Fruit fly (Drosophila melanogaster) whole organism, wandering third instar larva: ENCODE results near the gene CG4270.

ENCODE experiments used
- Abd-B ChIP-seq: fragments of >200 bp; optimal IDR thresholded peaks from 2 replicates; lab custom pipeline; 2017; ENCODE audit warnings: missing biosample characterization, missing genetic modification characterization
- CG32264 ChIP-seq: fragments of 200-800 bp; sonication (Bioruptor generic); optimal IDR thresholded peaks from 2 replicates; lab custom pipeline; 2016; ENCODE audit warnings: missing biosample characterization, missing genetic modification characterization
- Dif ChIP-seq: fragments of 200-275, 200-300 bp; sonication (Bioruptor generic); optimal IDR thresholded peaks from 2 replicates; lab custom pipeline; 2018; ENCODE audit warnings: missing biosample characterization, missing genetic modification characterization; ENCODE audit not compliant: partially characterized antibody
- GATAd ChIP-seq: sonication (Bioruptor generic); optimal IDR thresholded peaks from 2 replicates; lab custom pipeline; 2016; ENCODE audit warnings: missing biosample characterization, missing genetic modification characterization
- HLH106 ChIP-seq: fragments of 200-800 bp; optimal IDR thresholded peaks from 3 replicates; lab custom pipeline; 2019; ENCODE audit warnings: missing biosample characterization, mild to moderate bottlenecking, missing genetic modification characterization, moderate library complexity
- Hnf4 ChIP-seq: fragments of 200-800 bp; sonication (Bioruptor generic); optimal IDR thresholded peaks from 2 replicates; lab custom pipeline; 2016; ENCODE audit warnings: missing biosample characterization, mild to moderate bottlenecking, missing genetic modification characterization
- Hr78 ChIP-seq: fragments of >200 bp; optimal IDR thresholded peaks from 2 replicates; lab custom pipeline; 2017; ENCODE audit warnings: missing biosample characterization, missing genetic modification characterization
- Hr83 ChIP-seq: fragments of 200-300 bp; sonication (Bioruptor generic); optimal IDR thresholded peaks from 2 replicates; lab custom pipeline; 2016; ENCODE audit warnings: missing biosample characterization, mild to moderate bottlenecking, missing genetic modification characterization, moderate library complexity; ENCODE audit not compliant: poor library complexity, severe bottlenecking
- Jra ChIP-seq: sonication (Bioruptor generic); optimal IDR thresholded peaks from 2 replicates; lab custom pipeline; 2016; ENCODE audit warnings: missing biosample characterization, missing genetic modification characterization
- Mio ChIP-seq: sonication (Bioruptor generic); optimal IDR thresholded peaks from 2 replicates; lab custom pipeline; 2016; ENCODE audit warnings: missing biosample characterization, missing genetic modification characterization
- Myc ChIP-seq: fragments of >200 bp; optimal IDR thresholded peaks from 2 replicates; lab custom pipeline; 2017
- N ChIP-seq: fragments of >200 bp; optimal IDR thresholded peaks from 2 replicates; lab custom pipeline; 2018; ENCODE audit warnings: missing biosample characterization, missing external identifiers, missing genetic modification characterization
- OdsH ChIP-seq: fragments of 200-800 bp; sonication (Bioruptor generic); optimal IDR thresholded peaks from 2 replicates; lab custom pipeline; 2016; ENCODE audit warnings: missing biosample characterization, mild to moderate bottlenecking, missing genetic modification characterization
- Rel ChIP-seq, 2 experiments: fragments of 200-800 bp; sonication (Bioruptor generic) in 1 of 2; optimal IDR thresholded peaks; 2 replicates in 1 of 2; 3 replicates in 1 of 2; lab custom pipeline; 2016 to 2019; ENCODE audit warnings: mild to moderate bottlenecking in 2 of 2, missing biosample characterization in 2 of 2, missing genetic modification characterization in 2 of 2, moderate library complexity in 1 of 2
- Sp1 ChIP-seq: fragments of 200-800 bp; sonication (Bioruptor generic); optimal IDR thresholded peaks from 3 replicates; lab custom pipeline; 2019; ENCODE audit warnings: missing biosample characterization, mild to moderate bottlenecking, missing genetic modification characterization, moderate library complexity
- Vsx2 ChIP-seq: fragments of 200-300, 225-300 bp; sonication (Bioruptor generic); optimal IDR thresholded peaks from 2 replicates; lab custom pipeline; 2018; ENCODE audit warnings: missing biosample characterization, missing genetic modification characterization; ENCODE audit not compliant: partially characterized antibody
- br ChIP-seq: fragments of 200-800 bp; sonication (Bioruptor generic); optimal IDR thresholded peaks from 2 replicates; lab custom pipeline; 2016; ENCODE audit warnings: missing biosample characterization, missing genetic modification characterization
- dl ChIP-seq, 2 experiments: fragments of 175-275, 200-275 bp in 1 of 2; fragments of 200-275 bp in 1 of 2; sonication (Bioruptor generic); optimal IDR thresholded peaks; lab custom pipeline; 2018; ENCODE audit warnings: mild to moderate bottlenecking in 2 of 2, missing biosample characterization in 2 of 2, missing genetic modification characterization in 2 of 2, moderate library complexity in 2 of 2; ENCODE audit not compliant: partially characterized antibody in 2 of 2, insufficient read depth in 1 of 2
- dmrt93B ChIP-seq: fragments of 200-800 bp; sonication (Bioruptor generic); optimal IDR thresholded peaks from 2 replicates; lab custom pipeline; 2018; ENCODE audit warnings: missing biosample characterization, mild to moderate bottlenecking, missing genetic modification characterization
- dsf ChIP-seq: sonication (Bioruptor generic); optimal IDR thresholded peaks from 2 replicates; lab custom pipeline; 2016; ENCODE audit warnings: missing biosample characterization, missing genetic modification characterization, borderline replicate concordance
- ey ChIP-seq: fragments of 200-800 bp; sonication (Bioruptor generic); optimal IDR thresholded peaks from 2 replicates; lab custom pipeline; 2016; ENCODE audit warnings: missing biosample characterization, missing genetic modification characterization
- fru ChIP-seq: fragments of 200-800 bp; sonication (Bioruptor generic); optimal IDR thresholded peaks from 3 replicates; lab custom pipeline; 2016; ENCODE audit warnings: missing biosample characterization, mild to moderate bottlenecking, missing genetic modification characterization
- h ChIP-seq: fragments of 200-800 bp; sonication (Bioruptor generic); optimal IDR thresholded peaks from 3 replicates; lab custom pipeline; 2016; ENCODE audit warnings: missing biosample characterization, mild to moderate bottlenecking, missing genetic modification characterization
- jim ChIP-seq: fragments of 175-275, 200-325 bp; sonication (Bioruptor generic); optimal IDR thresholded peaks from 2 replicates; lab custom pipeline; 2016; ENCODE audit warnings: missing biosample characterization, mild to moderate bottlenecking, missing genetic modification characterization
- lola ChIP-seq: fragments of >200 bp; optimal IDR thresholded peaks from 2 replicates; lab custom pipeline; 2017; ENCODE audit warnings: missing biosample characterization, missing genetic modification characterization
- pan ChIP-seq: fragments of >200 bp; optimal IDR thresholded peaks from 2 replicates; lab custom pipeline; 2017
- psq ChIP-seq: fragments of 200-800 bp; sonication (Bioruptor generic); optimal IDR thresholded peaks from 3 replicates; lab custom pipeline; 2017; ENCODE audit warnings: missing biosample characterization, mild to moderate bottlenecking, missing genetic modification characterization, moderate library complexity
- sage ChIP-seq: fragments of 200-800 bp; sonication (Bioruptor generic); optimal IDR thresholded peaks from 2 replicates; lab custom pipeline; 2016; ENCODE audit warnings: missing biosample characterization, mild to moderate bottlenecking, missing genetic modification characterization
- tai ChIP-seq: sonication (Bioruptor generic); optimal IDR thresholded peaks from 2 replicates; lab custom pipeline; 2016; ENCODE audit warnings: missing biosample characterization, missing genetic modification characterization
- woc ChIP-seq: sonication (Bioruptor generic); optimal IDR thresholded peaks from 2 replicates; lab custom pipeline; 2016; ENCODE audit warnings: missing biosample characterization, mild to moderate bottlenecking, missing genetic modification characterization

The CG4270 gene

dm6 chr2L:2252241-2252640 is 11.0 kb upstream of the CG4270 start, which contains the start of gene CG17239:
CG17239 (minus strand) TSS chr2L:2252341.
- TF ChIP-seq psq (no peak), tai (GFP tag; lab: Kevin White, UChicago) (no peak), dsf (GFP tag; lab: Kevin White, UChicago) (no peak), Mio (GFP tag; lab: Kevin White, UChicago) (no peak), br (GFP tag; lab: Kevin White, UChicago) (no peak), GATAd (GFP tag; lab: Kevin White, UChicago) (no peak)

- no peak for TF ChIP-seq Sp1 (GFP tag; lab: Kevin White, UChicago)
- TF ChIP-seq Hr83, result no peak
- TF ChIP-seq, all 38 proteins: peak for 0
These were observed 10.5 kb upstream of the CG4270 start, which contains the start of gene CG17234 for dm6 chr2L:2252745-2253144. CG17234 (plus strand) TSS chr2L:2253045.

dm6 chr2L:2254950-2255349 is 8.3 kb upstream of the CG4270 start, which contains the start of gene Send1:
Send1 (minus strand) TSS chr2L:2255050.
- TF ChIP-seq h (GFP tag; lab: Kevin White, UChicago) (no peak), N (no peak), jim (GFP tag; lab: Kevin White, UChicago) (no peak), HLH106 (tag; lab: Kevin White, UChicago) (no peak), Dif (no peak), Myc (lab: Kevin White, UChicago) (no peak), br (GFP tag; lab: Kevin White, UChicago) (no peak), Jra (no peak), dmrt93B (GFP tag; lab: Kevin White, UChicago) (no peak), psq (no peak), Hnf4 (GFP tag; lab: Kevin White, UChicago) (no peak), Abd-B (no peak)

- TF ChIP-seq Abd-B, result no peak
- TF ChIP-seq Hr83, result no peak
- TF ChIP-seq tai (GFP tag; lab: Kevin White, UChicago), result no peak
- TF ChIP-seq Myc (lab: Kevin White, UChicago), result no peak
- TF ChIP-seq Sp1 (GFP tag; lab: Kevin White, UChicago), result no peak
- TF ChIP-seq Hnf4 (GFP tag; lab: Kevin White, UChicago), result no peak
- TF ChIP-seq Dif, result no peak
- no peak for TF ChIP-seq N
- TF ChIP-seq fru (GFP tag; lab: Kevin White, UChicago), result no peak
- no peak for TF ChIP-seq Rel (GFP tag; optimal IDR thresholded peaks at IDR 0.05; lab: Kevin White, UChicago)
- TF ChIP-seq Rel (tag; optimal IDR thresholded peaks at IDR 0.05; lab: Kevin White, UChicago), result no peak
- no peak for TF ChIP-seq lola (GFP tag; lab: Kevin White, UChicago)
- TF ChIP-seq ey (GFP tag; lab: Kevin White, UChicago), result no peak
- no peak for TF ChIP-seq dmrt93B (GFP tag; lab: Kevin White, UChicago)
- no peak for TF ChIP-seq dsf (GFP tag; lab: Kevin White, UChicago)
- TF ChIP-seq CG32264 (GFP tag; lab: Kevin White, UChicago), result no peak
- TF ChIP-seq br (GFP tag; lab: Kevin White, UChicago), result no peak
- TF ChIP-seq Hr78 (GFP tag; lab: Kevin White, UChicago), result no peak
- TF ChIP-seq HLH106 (tag; lab: Kevin White, UChicago), result no peak
These were observed 2.0 kb downstream of the CG4270 start, which contains the start of gene CG34049 for dm6 chr2L:2265221-2265620. CG34049 (minus strand) TSS chr2L:2265321.

- no peak for TF ChIP-seq Vsx2
- no peak for TF ChIP-seq tai (GFP tag; lab: Kevin White, UChicago)
- TF ChIP-seq Rel (GFP tag; optimal IDR thresholded peaks at IDR 0.05; lab: Kevin White, UChicago), result no peak
- no peak for TF ChIP-seq Rel (tag; optimal IDR thresholded peaks at IDR 0.05; lab: Kevin White, UChicago)
- no peak for TF ChIP-seq sage (GFP tag; lab: Kevin White, UChicago)
- no peak for TF ChIP-seq Mio (GFP tag; lab: Kevin White, UChicago)
- no peak for TF ChIP-seq woc (GFP tag; lab: Kevin White, UChicago)
- TF ChIP-seq Abd-B, result no peak
- no peak for TF ChIP-seq lola (GFP tag; lab: Kevin White, UChicago)
- TF ChIP-seq dl (GFP tag; optimal IDR thresholded peaks at IDR 0.05; lab: Kevin White, UChicago; ENCODE audit: insufficient read depth in 1 of 2, partially characterized antibody in 2 of 2), result no peak
- no peak for TF ChIP-seq jim (GFP tag; lab: Kevin White, UChicago)
- no peak for TF ChIP-seq N
- no peak for TF ChIP-seq br (GFP tag; lab: Kevin White, UChicago)
- TF ChIP-seq Hr83, result no peak
- no peak for TF ChIP-seq Myc (lab: Kevin White, UChicago)
- no peak for TF ChIP-seq GATAd (GFP tag; lab: Kevin White, UChicago)
- TF ChIP-seq ey (GFP tag; lab: Kevin White, UChicago), result no peak
- no peak for TF ChIP-seq OdsH
- TF ChIP-seq Hnf4 (GFP tag; lab: Kevin White, UChicago), result no peak
- TF ChIP-seq Hr78 (GFP tag; lab: Kevin White, UChicago), result no peak
- TF ChIP-seq pan (lab: Kevin White, UChicago), result no peak
These were observed 5.8 kb downstream of the CG4270 start, which contains the start of gene CG17242 for dm6 chr2L:2269040-2269439. CG17242 (minus strand) TSS chr2L:2269140.
